Worm (Caenorhabditis elegans) whole organism, L4 larva: Measurements from ENCODE around the gene F54H5.2.

ENCODE experiments used
- D1046.2 ChIP-seq: fragments of 200-800 bp; sonication (Bioruptor generic); IDR thresholded peaks from 2 replicates; pipeline ENCODE4 v1.3.6; 2022; ENCODE audit warnings: missing genetic modification characterization, missing compliant biosample characterization
- F10B5.3 ChIP-seq: sonication (generic microtip); optimal IDR thresholded peaks from 2 replicates; lab custom pipeline; 2016; ENCODE audit warnings: mild to moderate bottlenecking, missing genetic modification characterization, missing compliant biosample characterization
- F44E2.7 ChIP-seq: fragments of 200-800 bp; sonication (Bioruptor generic); IDR thresholded peaks from 2 replicates; pipeline ENCODE4 v2.1.2; 2022; ENCODE audit warnings: missing genetic modification characterization, missing compliant biosample characterization
- F49E8.2 ChIP-seq: sonication (generic microtip); optimal IDR thresholded peaks from 2 replicates; lab custom pipeline; 2016; ENCODE audit warnings: missing compliant biosample characterization, mild to moderate bottlenecking, missing genetic modification characterization, borderline replicate concordance
- R02D3.7 ChIP-seq: fragments of 150-350 bp; sonication (generic microtip); optimal IDR thresholded peaks from 3 replicates; lab custom pipeline; 2014; ENCODE audit warnings: missing biosample characterization, missing genetic modification characterization
- Y48G9A.11 ChIP-seq: fragments of 200-800 bp; sonication (Bioruptor generic); IDR thresholded peaks from 2 replicates; pipeline ENCODE4 v1.3.6; 2022; ENCODE audit warnings: missing genetic modification reagents, missing genetic modification characterization, missing compliant biosample characterization
- Y5F2A.4 ChIP-seq: fragments of 200-800 bp; sonication (Bioruptor generic); optimal IDR thresholded peaks from 2 replicates; lab custom pipeline; 2018; ENCODE audit warnings: mild to moderate bottlenecking, missing genetic modification characterization, missing compliant biosample characterization
- aha-1 ChIP-seq: fragments of 150-350 bp; peaks from one replicate; lab custom pipeline; 2014; ENCODE audit warnings: missing biosample characterization, missing genetic modification characterization
- arid-1 ChIP-seq: fragments of 200-800 bp; sonication (Bioruptor generic); conservative IDR thresholded peaks from 2 replicates; pipeline ENCODE4 v1.3.6; 2022; ENCODE audit warnings: missing genetic modification reagents, missing genetic modification characterization, missing compliant biosample characterization
- ceh-20 ChIP-seq: fragments of 200-800 bp; sonication (Bioruptor generic); IDR thresholded peaks from 2 replicates; pipeline ENCODE4 v1.3.6; 2022; ENCODE audit warnings: missing genetic modification reagents, missing genetic modification characterization, missing compliant biosample characterization
- ceh-28 ChIP-seq: fragments of 150-350 bp; optimal IDR thresholded peaks from 2 replicates; lab custom pipeline; 2014; ENCODE audit warnings: missing biosample characterization, missing genetic modification reagents, missing genetic modification characterization
- ceh-32 ChIP-seq: sonication (generic microtip); optimal IDR thresholded peaks from 2 replicates; lab custom pipeline; 2016; ENCODE audit warnings: mild to moderate bottlenecking, missing genetic modification characterization, missing compliant biosample characterization; ENCODE audit not compliant: poor library complexity
- ceh-44 ChIP-seq: fragments of 200-800 bp; sonication (Bioruptor generic); IDR thresholded peaks from 2 replicates; pipeline ENCODE4 v1.3.6; 2022; ENCODE audit warnings: missing genetic modification reagents, missing genetic modification characterization, missing compliant biosample characterization
- cey-2 ChIP-seq: sonication (generic microtip); optimal IDR thresholded peaks from 3 replicates; lab custom pipeline; 2017; ENCODE audit warnings: missing genetic modification characterization, mild to moderate bottlenecking, missing compliant biosample characterization, antibody characterized with exemption, borderline replicate concordance; ENCODE audit not compliant: insufficient read depth
- daf-12 ChIP-seq: fragments of 150-350 bp; optimal IDR thresholded peaks from 2 replicates; lab custom pipeline; 2014; ENCODE audit warnings: missing biosample characterization, missing genetic modification reagents, missing genetic modification characterization
- daf-16 ChIP-seq, 3 experiments: sonication (generic microtip); optimal IDR thresholded peaks; 2 replicates each; lab custom pipeline; 2016 to 2017; ENCODE audit warnings: missing genetic modification characterization in 3 of 3, missing genetic modification reagents in 3 of 3, mild to moderate bottlenecking in 2 of 3, missing compliant biosample characterization in 2 of 3, missing biosample characterization in 1 of 3, moderate library complexity in 1 of 3
- dmd-6 ChIP-seq: fragments of 200-800 bp; sonication (Bioruptor generic); IDR thresholded peaks from 2 replicates; pipeline ENCODE4 v1.3.6; 2022; ENCODE audit warnings: missing genetic modification reagents, missing genetic modification characterization, missing compliant biosample characterization
- dpl-1 ChIP-seq: fragments of 150-350 bp; optimal IDR thresholded peaks from 2 replicates; lab custom pipeline; 2014; ENCODE audit warnings: missing biosample characterization, missing genetic modification reagents, missing genetic modification characterization
- fos-1 ChIP-seq: fragments of 150-350 bp; optimal IDR thresholded peaks from 2 replicates; lab custom pipeline; 2014; ENCODE audit warnings: missing biosample characterization, missing genetic modification characterization
- hlh-11 ChIP-seq: fragments of 200-800 bp; sonication (Bioruptor generic); optimal IDR thresholded peaks from 2 replicates; lab custom pipeline; 2018; ENCODE audit warnings: mild to moderate bottlenecking, missing genetic modification characterization, missing compliant biosample characterization
- hlh-30 ChIP-seq: sonication (generic microtip); optimal IDR thresholded peaks from 2 replicates; lab custom pipeline; 2017; ENCODE audit warnings: antibody characterized with exemption, mild to moderate bottlenecking, missing genetic modification characterization, missing compliant biosample characterization; ENCODE audit not compliant: insufficient read depth
- hmg-1.1 ChIP-seq: fragments of 200-800 bp; sonication (Bioruptor generic); IDR thresholded peaks from 2 replicates; pipeline ENCODE4 v1.3.6; 2022; ENCODE audit warnings: missing genetic modification reagents, missing genetic modification characterization, missing compliant biosample characterization
- lim-7 ChIP-seq: fragments of 200-800 bp; sonication (Bioruptor generic); IDR thresholded peaks from 2 replicates; pipeline ENCODE4 v1.3.6; 2022; ENCODE audit warnings: missing genetic modification characterization, missing compliant biosample characterization
- lin-1 ChIP-seq: fragments of 200-800 bp; sonication (Bioruptor generic); IDR thresholded peaks from 2 replicates; pipeline ENCODE4 v1.3.6; 2022; ENCODE audit warnings: missing genetic modification reagents, missing genetic modification characterization, missing compliant biosample characterization
- lin-13 ChIP-seq: fragments of 150-350 bp; optimal IDR thresholded peaks from 2 replicates; lab custom pipeline; 2014; ENCODE audit warnings: missing biosample characterization, missing genetic modification reagents, missing genetic modification characterization
- lin-15B ChIP-seq: fragments of 150-350 bp; sonication (generic microtip); optimal IDR thresholded peaks from 3 replicates; lab custom pipeline; 2014; ENCODE audit warnings: missing biosample characterization, missing genetic modification characterization
- lin-29 ChIP-seq: fragments of 200-800 bp; sonication (Bioruptor generic); IDR thresholded peaks from 2 replicates; pipeline ENCODE4 v1.3.6; 2022; ENCODE audit warnings: missing genetic modification reagents, missing genetic modification characterization, missing compliant biosample characterization
- lin-39 ChIP-seq: fragments of 150-350 bp; optimal IDR thresholded peaks from 2 replicates; lab custom pipeline; 2014; ENCODE audit warnings: missing biosample characterization, missing genetic modification reagents, missing genetic modification characterization
- lsy-2 ChIP-seq, 2 experiments: fragments of 150-350 bp in 1 of 2; sonication (generic microtip) in 1 of 2; optimal IDR thresholded peaks; 2 replicates each; lab custom pipeline; 2014 to 2017; ENCODE audit warnings: missing biosample characterization in 2 of 2, missing genetic modification characterization in 2 of 2
- mdl-1 ChIP-seq, 2 experiments: fragments of 150-350 bp in 1 of 2; sonication (generic microtip) in 1 of 2; optimal IDR thresholded peaks; 2 replicates each; lab custom pipeline; 2014 to 2017; ENCODE audit warnings: missing biosample characterization in 2 of 2, missing genetic modification characterization in 2 of 2
- mep-1 ChIP-seq: fragments of 150-350 bp; sonication (generic microtip); optimal IDR thresholded peaks from 3 replicates; lab custom pipeline; 2014; ENCODE audit warnings: missing biosample characterization, missing genetic modification characterization
- mes-2 ChIP-seq: sonication (generic microtip); optimal IDR thresholded peaks from 2 replicates; lab custom pipeline; 2016; ENCODE audit warnings: missing genotype, mild to moderate bottlenecking, missing genetic modification characterization, missing compliant biosample characterization; ENCODE audit not compliant: poor library complexity, severe bottlenecking
- mxl-2 ChIP-seq: fragments of 200-800 bp; sonication (Bioruptor generic); conservative IDR thresholded peaks from 2 replicates; pipeline ENCODE4 v1.3.6; 2022; ENCODE audit warnings: missing genetic modification reagents, missing genetic modification characterization, missing compliant biosample characterization
- mxl-3 ChIP-seq: fragments of 200-800 bp; sonication (Bioruptor generic); optimal IDR thresholded peaks from 2 replicates; lab custom pipeline; 2018; ENCODE audit warnings: mild to moderate bottlenecking, missing genetic modification characterization, missing compliant biosample characterization
- nhr-111 ChIP-seq: fragments of 200-800 bp; sonication (Bioruptor generic); optimal IDR thresholded peaks from 2 replicates; lab custom pipeline; 2018; ENCODE audit warnings: mild to moderate bottlenecking, missing genetic modification characterization, missing compliant biosample characterization
- nhr-28 ChIP-seq: fragments of 150-350 bp; optimal IDR thresholded peaks from 2 replicates; lab custom pipeline; 2014; ENCODE audit warnings: missing biosample characterization, missing genetic modification characterization
- nhr-41 ChIP-seq: fragments of 200-800 bp; sonication (Bioruptor generic); IDR thresholded peaks from 2 replicates; pipeline ENCODE4 v1.3.6; 2022; ENCODE audit warnings: missing genetic modification reagents, missing genetic modification characterization, missing compliant biosample characterization
- nhr-42 ChIP-seq: fragments of 200-800 bp; sonication (Bioruptor generic); IDR thresholded peaks from 2 replicates; pipeline ENCODE4 v1.3.6; 2022; ENCODE audit warnings: missing genetic modification characterization, missing compliant biosample characterization
- nhr-48 ChIP-seq: sonication (generic microtip); optimal IDR thresholded peaks from 2 replicates; lab custom pipeline; 2016; ENCODE audit warnings: mild to moderate bottlenecking, missing genetic modification characterization, missing compliant biosample characterization
- nhr-6 ChIP-seq: fragments of 150-350 bp; optimal IDR thresholded peaks from 2 replicates; lab custom pipeline; 2014; ENCODE audit warnings: missing biosample characterization, missing genetic modification characterization
- nhr-76 ChIP-seq: fragments of 150-350 bp; optimal IDR thresholded peaks from 2 replicates; lab custom pipeline; 2014; ENCODE audit warnings: missing biosample characterization, missing genetic modification characterization
- php-3 ChIP-seq: fragments of 200-800 bp; sonication (Bioruptor generic); IDR thresholded peaks from 2 replicates; pipeline ENCODE4 v1.3.6; 2022; ENCODE audit warnings: missing genetic modification reagents, missing genetic modification characterization, missing compliant biosample characterization
- rbr-2 ChIP-seq: sonication (generic microtip); optimal IDR thresholded peaks from 2 replicates; lab custom pipeline; 2016; ENCODE audit warnings: missing genotype, missing genetic modification characterization, missing compliant biosample characterization
- saeg-2 ChIP-seq: fragments of 200-800 bp; sonication (Bioruptor generic); IDR thresholded peaks from 2 replicates; pipeline ENCODE4 v1.3.6; 2022; ENCODE audit warnings: missing genetic modification reagents, missing genetic modification characterization, missing compliant biosample characterization
- unc-62 ChIP-seq, 3 experiments: fragments of 150-350 bp in 1 of 3; sonication (generic microtip); optimal IDR thresholded peaks in 2 of 3; peaks in 1 of 3; 1 replicate in 1 of 3; 2 replicates in 2 of 3; lab custom pipeline; 2014 to 2017; ENCODE audit warnings: missing biosample characterization in 3 of 3, missing genetic modification characterization in 3 of 3, missing genetic modification reagents in 3 of 3, missing genotype in 1 of 3
- zag-1 ChIP-seq: fragments of 150-350 bp; optimal IDR thresholded peaks from 2 replicates; lab custom pipeline; 2014; ENCODE audit warnings: missing biosample characterization, missing genetic modification characterization
- zfp-2 ChIP-seq: sonication (generic microtip); optimal IDR thresholded peaks from 2 replicates; lab custom pipeline; 2016; ENCODE audit warnings: mild to moderate bottlenecking, missing genetic modification characterization, missing compliant biosample characterization
- zfp-3 ChIP-seq: fragments of 200-800 bp; sonication (Bioruptor generic); conservative IDR thresholded peaks from 2 replicates; pipeline ENCODE4 v1.3.6; 2022; ENCODE audit warnings: missing genetic modification reagents, missing genetic modification characterization, missing compliant biosample characterization
- zip-2 ChIP-seq: fragments of 150-350 bp; optimal IDR thresholded peaks from 2 replicates; lab custom pipeline; 2014; ENCODE audit warnings: missing biosample characterization, missing genetic modification characterization
- ztf-11 ChIP-seq: fragments of 150-350 bp; optimal IDR thresholded peaks from 2 replicates; lab custom pipeline; 2014; ENCODE audit warnings: missing biosample characterization, missing genetic modification characterization
- ztf-7 ChIP-seq: fragments of 150-350 bp; optimal IDR thresholded peaks from 2 replicates; lab custom pipeline; 2014; ENCODE audit warnings: missing biosample characterization, missing genetic modification characterization

Gene F54H5.2

ce11 chrII:6673894-6674293, 46.6 kb downstream of the F54H5.2 start, which contains the start of gene H43E16.1:
Gene H43E16.1, plus strand, starts transcription at chrII:6674268.
- TF ChIP-seq saeg-2 (GFP tag; lab: Robert Waterston, UW): no peak
- no peak for TF ChIP-seq nhr-6 (tag; lab: Kevin White, UChicago)
- TF ChIP-seq F10B5.3: no peak
- peak; percentile 23 for TF ChIP-seq hlh-11 (tag; lab: Kevin White, UChicago)
- no peak for TF ChIP-seq lin-13 (GFP tag; lab: Kevin White, UChicago)
- TF ChIP-seq lin-1: no peak
- peak; percentile 79 for TF ChIP-seq dmd-6 (GFP tag; lab: Robert Waterston, UW)
- no peak for TF ChIP-seq lsy-2 (tag; optimal IDR thresholded peaks at IDR 0.05; lab: Kevin White, UChicago)
- no peak for TF ChIP-seq hmg-1.1 (GFP tag; lab: Robert Waterston, UW)
- no peak for TF ChIP-seq arid-1 (GFP tag; lab: Robert Waterston, UW)
- TF ChIP-seq nhr-41: no peak
- TF ChIP-seq lim-7 (GFP tag; lab: Robert Waterston, UW): no peak
- TF ChIP-seq mxl-2 (GFP tag; lab: Robert Waterston, UW): no peak
- no peak for TF ChIP-seq rbr-2 (tag; lab: Kevin White, UChicago)
- no peak for TF ChIP-seq nhr-76
- TF ChIP-seq unc-62 (GFP tag; optimal IDR thresholded peaks at IDR 0.05 in 1 of 2; lab: Kevin White, UChicago): no peak
- TF ChIP-seq unc-62 (tag; optimal IDR thresholded peaks at IDR 0.05; lab: Kevin White, UChicago): no peak
- no peak for TF ChIP-seq lin-29
- TF ChIP-seq D1046.2 (GFP tag; lab: Robert Waterston, UW): no peak
- TF ChIP-seq nhr-28 (tag; lab: Kevin White, UChicago): peak; percentile 63
- TF ChIP-seq zfp-3: no peak
- peak; percentile 76 for TF ChIP-seq php-3 (GFP tag; lab: Robert Waterston, UW)
- TF ChIP-seq nhr-111 (GFP tag; lab: Kevin White, UChicago): no peak
- TF ChIP-seq ztf-11 (tag; lab: Kevin White, UChicago): no peak
- no peak for TF ChIP-seq ztf-7 (tag; lab: Kevin White, UChicago)
- no peak for TF ChIP-seq cey-2 (tag; lab: Kevin White, UChicago)
- TF ChIP-seq nhr-48 (tag; lab: Kevin White, UChicago): no peak
- no peak for TF ChIP-seq ceh-20 (GFP tag; lab: Robert Waterston, UW)
- no peak for TF ChIP-seq F44E2.7 (GFP tag; lab: Robert Waterston, UW)
- no peak for TF ChIP-seq Y48G9A.11
- no peak for TF ChIP-seq mdl-1 (tag; optimal IDR thresholded peaks at IDR 0.05; lab: Kevin White, UChicago)
- TF ChIP-seq ceh-44: no peak
- no peak for TF ChIP-seq mep-1 (tag; lab: Kevin White, UChicago)
- no peak for TF ChIP-seq zfp-2
- no peak for TF ChIP-seq fos-1 (tag; lab: Kevin White, UChicago)
- no peak for TF ChIP-seq hlh-30
- TF ChIP-seq ceh-28 (tag; lab: Kevin White, UChicago): no peak
- no peak for TF ChIP-seq Y5F2A.4
- no peak for TF ChIP-seq dpl-1 (GFP tag; lab: Kevin White, UChicago)
- no peak for TF ChIP-seq lin-39 (tag; lab: Kevin White, UChicago)
- TF ChIP-seq mes-2 (tag; lab: Kevin White, UChicago): no peak
- no peak for TF ChIP-seq mxl-3 (GFP tag; lab: Kevin White, UChicago)
- TF ChIP-seq zag-1 (tag; lab: Kevin White, UChicago): no peak
- TF ChIP-seq lin-15B (tag; lab: Kevin White, UChicago): no peak
- TF ChIP-seq F49E8.2 (tag; lab: Kevin White, UChicago): no peak
- TF ChIP-seq zip-2 (tag; lab: Kevin White, UChicago): no peak
- peak; percentile 41 for TF ChIP-seq aha-1 (tag; lab: Kevin White, UChicago)
- TF ChIP-seq R02D3.7: no peak
- no peak for TF ChIP-seq nhr-42 (GFP tag; lab: Robert Waterston, UW)
- TF ChIP-seq ceh-32: no peak
- TF ChIP-seq daf-12: no peak
- no peak for TF ChIP-seq daf-16 (GFP tag; optimal IDR thresholded peaks at IDR 0.05; lab: Kevin White, UChicago)
- TF ChIP-seq daf-16 (tag; optimal IDR thresholded peaks at IDR 0.05; lab: Kevin White, UChicago): peak; percentile 57
